Worm (Caenorhabditis elegans) whole organism, L2 larva: ENCODE data around the gene spe-44.

Experiments used
- ZK546.5 ChIP-seq: sonication (generic microtip); optimal IDR thresholded peaks from 2 replicates; lab custom pipeline; 2017; ENCODE audit warnings: missing biosample characterization, missing genetic modification characterization
- ama-1 ChIP-seq: fragments of 150-350 bp; optimal IDR thresholded peaks from 2 replicates; lab custom pipeline; 2018; ENCODE audit warnings: inconsistent platforms
- ceh-16 ChIP-seq: fragments of 150-350 bp; optimal IDR thresholded peaks from 2 replicates; lab custom pipeline; 2014; ENCODE audit warnings: missing biosample characterization, missing genetic modification characterization
- elt-3 ChIP-seq: sonication (generic microtip); optimal IDR thresholded peaks from 2 replicates; lab custom pipeline; 2017; ENCODE audit warnings: missing biosample characterization, missing genetic modification characterization
- lsy-2 ChIP-seq, 2 experiments: fragments of 150-350 bp in 1 of 2; sonication (generic microtip) in 1 of 2; optimal IDR thresholded peaks; 2 replicates each; lab custom pipeline; 2014 to 2017; ENCODE audit warnings: missing biosample characterization in 2 of 2, missing genetic modification characterization in 2 of 2
- mdl-1 ChIP-seq, 2 experiments: fragments of 150-350 bp in 1 of 2; sonication (generic microtip) in 1 of 2; optimal IDR thresholded peaks; 2 replicates each; lab custom pipeline; 2017; ENCODE audit warnings: missing biosample characterization in 2 of 2, missing genetic modification characterization in 2 of 2
- nhr-21 ChIP-seq: fragments of 150-350 bp; optimal IDR thresholded peaks from 2 replicates; lab custom pipeline; 2014; ENCODE audit warnings: missing biosample characterization, missing genetic modification characterization
- nhr-23 ChIP-seq: fragments of 150-350 bp; optimal IDR thresholded peaks from 2 replicates; lab custom pipeline; 2014; ENCODE audit warnings: missing biosample characterization, missing genetic modification reagents, missing genetic modification characterization
- nhr-237 ChIP-seq: fragments of 150-350 bp; optimal IDR thresholded peaks from 2 replicates; lab custom pipeline; 2014; ENCODE audit warnings: missing biosample characterization, missing genetic modification characterization
- snpc-4 ChIP-seq: fragments of 150-350 bp; optimal IDR thresholded peaks from 2 replicates; lab custom pipeline; 2014; ENCODE audit warnings: missing biosample characterization, missing genetic modification characterization
- zag-1 ChIP-seq: fragments of 150-350 bp; optimal IDR thresholded peaks from 2 replicates; lab custom pipeline; 2014; ENCODE audit warnings: missing biosample characterization, missing genetic modification characterization
- ztf-11 ChIP-seq: sonication (generic microtip); optimal IDR thresholded peaks from 2 replicates; lab custom pipeline; 2017; ENCODE audit warnings: missing biosample characterization, missing genetic modification characterization

- TF ChIP-seq ceh-16 (no peak), mdl-1 (tag; optimal IDR thresholded peaks at IDR 0.05; lab: Kevin White, UChicago) (no peak), snpc-4 (tag; lab: Kevin White, UChicago) (no peak), ztf-11 (tag; lab: Kevin White, UChicago) (no peak), zag-1 (tag; lab: Kevin White, UChicago) (no peak), ama-1 (lab: Kevin White, UChicago) (no peak), nhr-237 (tag; lab: Kevin White, UChicago) (no peak), nhr-21 (tag; lab: Kevin White, UChicago) (no peak), ZK546.5 (no peak), lsy-2 (tag; optimal IDR thresholded peaks at IDR 0.05; lab: Kevin White, UChicago) (no peak), elt-3 (tag; lab: Kevin White, UChicago) (no peak), nhr-23 (tag; lab: Kevin White, UChicago) (no peak)
Measured at ce11 chrIV:12467761-12468160, 13.7 kb upstream of the spe-44 start.
